Worm (Caenorhabditis elegans) whole organism, dauer: ENCODE results near the gene M03F8.5.

ENCODE experiments used
- unc-62 ChIP-seq: sonication (generic microtip); optimal IDR thresholded peaks from 2 replicates; lab custom pipeline; 2017; ENCODE audit warnings: missing biosample characterization, missing genetic modification reagents, missing genetic modification characterization

Gene M03F8.5

DNA sequence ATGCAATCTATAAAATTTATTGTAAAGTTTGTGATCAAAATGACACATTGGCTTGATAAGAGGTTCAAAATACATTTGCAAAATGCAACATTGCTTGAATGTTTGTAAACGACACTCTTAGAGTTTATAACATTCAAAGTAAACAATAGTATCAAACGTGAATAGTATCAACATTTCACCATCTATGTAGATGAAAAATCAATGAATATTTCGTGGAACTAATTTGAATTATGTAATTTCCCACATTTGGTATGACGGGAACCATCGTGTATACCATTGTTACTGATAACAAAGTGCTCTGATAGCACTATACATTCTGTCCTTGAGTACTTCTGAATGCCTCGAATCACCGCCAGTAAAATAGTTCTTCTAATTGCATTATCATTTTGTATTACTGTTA, 6.0 kb downstream of the M03F8.5 start, which contains the start of gene galt-1:
TSS of gene galt-1 (plus strand) at position 318 of the 400 bp plus-strand sequence.
- TF ChIP-seq unc-62 (GFP tag; lab: Kevin White, UChicago) = no peak

DNA sequence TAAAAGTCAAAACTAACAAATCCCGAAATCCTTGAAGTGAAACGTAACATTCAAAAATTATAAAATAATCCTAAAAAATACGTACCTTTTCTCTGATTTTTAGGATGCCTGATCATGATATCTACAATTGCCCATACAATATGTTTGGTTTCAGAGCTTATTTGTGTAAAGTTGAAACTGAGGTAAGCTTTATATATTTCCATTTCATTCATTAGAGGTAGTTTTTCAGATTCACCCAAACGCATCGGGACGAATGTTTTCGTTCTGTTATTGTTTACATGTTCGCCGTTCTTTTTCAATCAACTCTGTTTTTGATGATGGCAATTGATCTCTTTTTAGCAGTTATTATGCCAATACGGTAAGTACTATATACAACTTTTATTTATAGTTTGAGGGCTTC, 8.6 kb downstream of the M03F8.5 start:
- TF ChIP-seq unc-62 (GFP tag; lab: Kevin White, UChicago) = no peak

DNA sequence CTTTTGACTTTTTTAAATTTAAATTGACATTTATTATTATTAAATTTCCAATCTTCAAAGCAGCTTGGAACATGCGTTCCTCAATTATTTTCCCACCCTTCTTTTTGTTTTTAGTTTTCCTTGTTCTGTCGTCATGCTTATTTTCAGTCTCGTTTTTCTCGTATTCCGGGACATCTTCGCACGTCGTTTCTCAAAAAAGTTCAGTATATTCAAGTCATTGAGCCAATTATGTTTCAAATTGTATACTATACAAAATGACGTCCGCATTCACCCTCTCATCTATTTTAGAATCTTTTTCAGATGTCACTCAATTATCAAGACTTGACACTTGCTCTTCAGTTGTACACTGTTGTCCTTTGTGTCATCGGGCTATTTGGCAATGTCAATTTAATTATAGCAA, 9.2 kb downstream of the M03F8.5 start, which contains the start of gene srsx-17:
TSS of gene srsx-17 (plus strand) at position 301 of the 400 bp plus-strand sequence.
- TF ChIP-seq unc-62 (GFP tag; lab: Kevin White, UChicago) = no peak

DNA sequence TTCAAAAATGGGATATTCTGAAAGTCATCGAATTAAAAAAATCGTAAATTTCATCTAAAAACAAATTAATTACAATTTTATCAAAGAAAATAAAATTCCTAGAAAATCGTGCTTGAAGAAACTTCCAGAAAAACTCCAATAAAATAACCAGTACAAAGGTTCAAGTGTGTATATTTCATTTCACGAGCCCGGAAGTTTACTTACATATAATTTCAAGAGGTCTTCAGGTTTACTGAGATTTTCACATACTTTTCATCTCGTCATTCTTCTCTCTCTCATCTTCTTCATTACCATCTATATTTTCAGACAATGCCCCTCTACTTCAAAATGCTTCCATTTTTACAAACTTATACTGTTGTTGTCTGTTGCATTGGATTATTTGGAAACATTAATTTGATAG, 14.4 kb downstream of the M03F8.5 start, which contains the start of gene srsx-18:
TSS of gene srsx-18 (plus strand) at position 301 of the 400 bp plus-strand sequence.
- TF ChIP-seq unc-62 (GFP tag; lab: Kevin White, UChicago) = no peak

DNA sequence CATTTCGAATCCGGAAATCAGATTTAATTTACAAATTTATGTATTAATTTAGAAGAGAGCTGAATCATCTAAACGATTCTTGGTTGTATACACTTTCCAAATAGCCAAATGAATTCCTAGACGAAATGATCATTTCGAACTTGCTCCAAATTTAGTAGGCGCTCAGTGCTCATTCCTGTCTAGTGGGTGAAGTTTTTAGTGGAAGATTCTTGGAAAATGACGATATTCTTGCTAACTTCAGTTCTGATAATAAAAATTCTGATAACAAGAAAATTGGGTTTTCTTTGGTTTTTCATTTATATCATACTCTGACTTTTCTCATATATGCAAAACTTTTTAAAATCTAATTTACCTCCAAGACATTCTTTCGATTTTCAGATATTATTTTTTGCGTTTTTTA, 14.8 kb downstream of the M03F8.5 start:
- no peak for TF ChIP-seq unc-62 (GFP tag; lab: Kevin White, UChicago)

DNA sequence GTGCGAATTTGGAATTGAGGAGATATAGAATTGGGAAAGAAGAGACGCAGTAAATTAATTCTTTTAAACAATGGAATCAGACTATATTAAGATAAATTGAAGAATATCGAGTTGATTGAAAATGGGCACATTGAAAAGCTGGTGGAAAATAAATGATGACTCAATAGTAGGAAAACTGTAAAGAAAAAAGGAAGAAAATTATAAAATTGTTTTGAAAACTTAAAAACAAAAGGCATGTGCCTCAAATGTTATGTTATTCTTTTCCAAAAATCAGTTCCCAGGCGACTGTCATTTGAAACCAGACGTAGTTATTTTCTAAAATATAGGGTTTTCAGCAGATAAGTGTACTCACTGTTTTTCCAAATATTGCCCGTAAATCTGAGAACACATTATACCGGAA, 16.7 kb downstream of the M03F8.5 start, which contains the start of gene C04E6.12:
TSS of gene C04E6.12 (minus strand) at position 101 of the 400 bp plus-strand sequence.
- no peak for TF ChIP-seq unc-62 (GFP tag; lab: Kevin White, UChicago)

DNA sequence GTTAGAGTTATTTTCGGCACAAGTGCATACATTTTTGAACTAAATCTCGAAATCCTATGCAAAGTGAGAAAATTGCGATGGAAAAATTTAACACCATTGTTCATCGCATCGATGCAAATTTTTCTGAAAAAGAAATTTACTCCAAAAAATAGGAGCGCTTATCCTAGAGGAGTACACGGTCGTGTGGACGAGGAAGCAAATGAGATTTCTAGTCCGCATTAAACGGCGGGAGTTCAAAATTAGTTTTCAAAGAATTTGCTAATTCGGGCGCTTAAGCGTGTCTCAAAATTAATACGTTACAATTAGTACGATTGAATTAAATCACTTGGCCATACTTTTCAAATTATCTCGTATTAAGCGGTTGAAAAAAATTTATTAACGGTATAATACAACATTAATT, 18.9 kb downstream of the M03F8.5 start, which contains the start of gene lrpr-1:
TSS of gene lrpr-1 (minus strand) at position 185 of the 400 bp plus-strand sequence.
- no peak for TF ChIP-seq unc-62 (GFP tag; lab: Kevin White, UChicago)

DNA sequence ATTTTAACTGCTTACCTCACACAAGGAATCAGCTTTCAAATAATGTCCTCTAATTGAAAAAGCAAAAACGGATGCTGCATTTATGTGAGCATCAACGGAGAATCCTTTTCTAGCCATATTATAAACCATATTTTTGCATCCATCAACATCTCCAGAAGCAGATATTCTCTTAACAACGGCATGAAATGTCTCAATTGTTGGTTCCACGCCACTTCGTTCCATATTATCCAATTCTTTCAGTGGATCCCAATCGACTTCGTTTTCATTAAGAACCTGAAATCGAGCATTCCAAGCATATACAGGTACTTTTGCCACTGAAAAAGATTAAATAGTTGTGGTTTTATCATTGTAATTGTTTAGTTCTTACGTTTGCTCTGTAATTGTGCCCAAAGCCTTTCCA, 19.7 kb downstream of the M03F8.5 start:
- no peak for TF ChIP-seq unc-62 (GFP tag; lab: Kevin White, UChicago)

DNA sequence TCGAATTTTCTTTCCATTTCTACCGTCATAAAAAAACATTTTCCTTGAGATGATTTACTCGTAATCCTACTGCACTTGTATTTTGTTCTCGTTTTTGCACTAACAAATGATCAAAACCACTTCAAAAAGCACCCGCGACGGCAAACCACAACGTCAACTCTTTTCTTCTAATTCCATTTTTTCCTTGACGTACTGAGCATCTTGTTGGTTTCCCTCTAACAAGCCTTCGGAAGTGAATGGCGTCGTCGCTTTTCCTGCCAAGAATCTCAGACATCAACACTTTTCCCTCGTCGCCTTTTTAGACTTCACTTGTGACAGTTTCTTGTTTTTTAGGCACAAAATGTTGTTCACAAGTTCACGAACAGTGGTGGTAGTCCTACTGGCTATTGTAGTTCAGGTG, 24.2 kb downstream of the M03F8.5 start, which contains the start of gene C04E6.13:
TSS of gene C04E6.13 (plus strand) at position 301 of the 400 bp plus-strand sequence.
- no peak for TF ChIP-seq unc-62 (GFP tag; lab: Kevin White, UChicago)

DNA sequence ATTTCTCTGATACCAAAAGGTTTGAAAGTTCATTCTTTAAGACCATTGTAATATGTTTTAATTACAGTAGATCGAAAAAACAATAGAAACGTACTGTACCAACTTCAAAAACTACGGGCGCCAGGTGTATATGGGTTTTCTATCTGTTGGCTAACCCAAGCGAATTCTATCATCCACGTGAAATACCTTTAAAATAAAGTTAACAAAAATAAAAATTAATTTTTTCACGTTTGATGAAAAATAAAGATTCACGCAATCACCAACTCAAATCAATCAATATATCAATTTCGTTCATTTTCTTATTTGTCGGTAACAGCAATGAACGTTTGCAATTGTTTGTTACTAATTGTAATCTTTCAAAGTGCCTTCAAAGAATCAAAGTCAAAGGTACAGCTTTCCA, 29.5 kb downstream of the M03F8.5 start, which contains the start of gene C04E6.4:
TSS of gene C04E6.4 (plus strand) at position 301 of the 400 bp plus-strand sequence.
- no peak for TF ChIP-seq unc-62 (GFP tag; lab: Kevin White, UChicago)

DNA sequence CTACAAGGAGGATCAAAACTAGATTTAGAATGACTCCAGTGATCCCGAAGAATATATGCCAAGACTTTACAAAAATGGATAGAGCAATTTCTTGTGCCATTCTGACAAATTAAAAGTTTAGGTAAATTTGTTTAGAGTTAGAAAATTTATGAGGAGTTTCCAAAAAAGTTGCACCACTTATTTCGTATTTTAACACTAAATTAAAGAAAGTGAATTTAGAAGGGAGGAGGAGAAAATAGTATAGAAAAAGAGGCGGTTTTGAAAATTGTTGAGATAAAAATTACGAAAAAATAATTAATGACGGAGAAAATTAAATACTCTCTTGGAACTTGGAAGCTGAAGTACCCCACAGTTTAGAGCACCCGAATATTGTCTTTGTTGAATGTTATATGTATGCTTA, 30.3 kb downstream of the M03F8.5 start, which contains the start of gene srd-15:
TSS of gene srd-15 (minus strand) at position 101 of the 400 bp plus-strand sequence.
- TF ChIP-seq unc-62 (GFP tag; lab: Kevin White, UChicago) = no peak

DNA sequence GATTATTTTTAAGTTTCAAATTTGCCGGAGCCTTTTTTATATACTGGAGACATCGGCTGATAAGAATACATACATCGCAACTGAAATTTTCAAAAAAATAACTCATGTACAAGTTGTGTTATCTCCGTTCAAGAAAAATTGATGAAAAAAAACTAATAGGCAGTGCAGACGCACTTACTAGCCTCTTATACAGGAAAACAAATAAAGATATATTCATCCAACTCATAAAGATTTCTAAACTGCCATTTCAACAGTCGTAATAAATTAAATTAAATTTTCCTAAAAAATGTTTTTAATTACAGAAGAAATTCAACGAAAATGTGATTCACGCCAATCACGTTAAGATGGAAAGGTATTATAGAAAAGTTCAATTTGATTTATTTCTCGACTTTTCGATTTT, 34.8 kb downstream of the M03F8.5 start, which contains the start of gene C04E6.5:
TSS of gene C04E6.5 (plus strand) at position 301 of the 400 bp plus-strand sequence.
- no peak for TF ChIP-seq unc-62 (GFP tag; lab: Kevin White, UChicago)

DNA sequence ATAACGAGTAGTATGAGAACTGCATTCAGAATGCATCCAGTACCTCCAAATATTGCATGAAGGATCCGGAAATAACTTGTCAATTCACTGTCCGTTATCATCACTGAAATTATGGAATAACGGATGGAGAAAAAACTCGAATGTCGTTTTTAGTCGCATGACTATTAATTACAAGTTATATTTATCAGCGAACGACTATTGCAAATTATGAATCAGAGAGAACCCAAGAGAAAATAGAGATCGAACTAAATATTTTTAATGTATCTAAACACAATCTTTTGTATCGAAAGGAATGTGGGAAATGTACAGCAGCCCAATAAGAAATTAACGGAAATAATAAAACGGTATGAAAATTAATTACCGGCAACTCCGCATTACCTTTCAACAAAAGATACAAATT, 36.7 kb downstream of the M03F8.5 start, which contains the start of gene srd-16:
TSS of gene srd-16 (minus strand) at position 101 of the 400 bp plus-strand sequence.
- TF ChIP-seq unc-62 (GFP tag; lab: Kevin White, UChicago) = no peak

DNA sequence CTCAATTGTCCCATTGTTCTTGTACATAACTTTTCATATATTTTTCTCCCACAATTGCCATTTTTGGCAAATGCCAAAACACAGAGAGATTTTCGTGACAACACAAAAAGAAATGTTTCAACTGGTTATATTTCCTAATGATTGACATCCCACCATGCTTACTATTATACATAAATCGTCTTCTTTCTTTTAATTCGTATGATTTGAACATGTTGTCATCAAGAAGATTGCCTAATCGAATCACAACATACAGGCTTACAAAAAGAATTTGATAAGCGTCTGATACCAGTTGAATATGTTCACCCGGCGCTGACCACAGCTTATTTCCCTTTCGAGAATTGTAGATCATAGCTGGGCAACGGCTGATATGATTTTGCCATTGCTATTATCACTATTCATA, 41.6 kb downstream of the M03F8.5 start, which contains the start of gene grd-9:
TSS of gene grd-9 (plus strand) at position 301 of the 400 bp plus-strand sequence.
- TF ChIP-seq unc-62 (GFP tag; lab: Kevin White, UChicago) = no peak

DNA sequence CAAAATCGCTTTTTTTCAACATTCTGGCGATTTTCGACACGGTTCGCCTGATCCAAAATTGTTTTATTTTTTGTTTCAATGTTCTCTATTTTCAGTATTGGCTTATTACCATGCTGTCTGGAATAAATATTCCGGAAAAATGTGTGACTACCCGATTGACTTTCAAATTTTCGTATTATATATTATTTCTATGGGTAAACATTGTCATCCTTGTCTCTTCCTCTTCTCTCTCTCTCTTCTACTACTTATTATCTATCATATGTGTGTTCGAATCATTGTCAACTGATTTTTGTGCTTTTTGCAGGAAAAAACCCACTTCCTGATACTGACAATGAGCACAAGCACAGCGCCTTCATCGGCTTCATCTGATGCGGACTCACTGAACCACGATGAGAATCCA, 43.6 kb downstream of the M03F8.5 start, which contains the start of gene C04E6.7:
TSS of gene C04E6.7 (plus strand) at position 301 of the 400 bp plus-strand sequence.
- no peak for TF ChIP-seq unc-62 (GFP tag; lab: Kevin White, UChicago)

DNA sequence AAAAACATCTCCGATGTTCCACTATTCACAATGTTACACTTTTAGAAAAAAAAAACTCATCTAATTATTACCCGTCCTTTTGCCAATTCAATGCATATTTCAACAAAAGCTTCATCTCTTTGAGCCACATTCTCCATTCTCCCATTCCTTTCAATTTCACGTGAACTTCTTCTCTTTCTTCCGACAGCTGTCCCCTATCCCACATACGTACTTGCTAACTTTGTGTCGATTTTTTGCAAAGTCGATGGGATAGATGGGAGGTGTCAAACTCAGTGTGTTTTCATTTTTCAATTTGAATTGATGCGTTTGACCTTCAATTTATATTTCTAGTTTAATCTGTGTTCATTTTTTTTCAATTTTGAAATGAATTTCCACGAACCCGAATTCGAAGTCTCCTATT, 45.4 kb downstream of the M03F8.5 start:
- no peak for TF ChIP-seq unc-62 (GFP tag; lab: Kevin White, UChicago)

DNA sequence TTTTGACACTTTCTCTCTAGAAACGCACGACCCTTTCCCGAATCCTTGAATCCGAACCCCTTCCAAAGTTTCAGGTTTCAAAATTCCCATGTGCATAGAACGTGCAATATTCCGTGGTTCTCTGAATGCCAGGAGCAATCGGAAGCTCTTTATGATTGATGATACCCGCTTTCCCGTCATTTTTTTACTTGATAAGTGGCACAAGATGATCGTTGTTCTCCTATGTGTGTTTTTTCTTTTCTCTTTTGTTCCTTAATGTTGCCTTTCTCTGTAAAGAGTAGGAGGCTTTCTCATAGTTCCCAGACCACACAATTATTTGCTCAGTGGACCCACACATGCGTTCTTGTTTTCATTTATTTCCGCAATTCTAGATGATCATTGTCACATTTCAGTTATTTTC, 47.8 kb downstream of the M03F8.5 start:
- TF ChIP-seq unc-62 (GFP tag; lab: Kevin White, UChicago) = no peak
